Fruit fly (Drosophila melanogaster) whole organism, pupa: ENCODE results near the gene CG16953.

Experiments used
- CG15710 ChIP-seq: fragments of 200-800 bp; sonication (Bioruptor generic); optimal IDR thresholded peaks from 2 replicates; lab custom pipeline; 2018; ENCODE audit warnings: missing biosample characterization, mild to moderate bottlenecking, missing genetic modification characterization, moderate library complexity
- CG17806 ChIP-seq: fragments of 200-800 bp; sonication (Bioruptor generic); optimal IDR thresholded peaks from 2 replicates; lab custom pipeline; 2018; ENCODE audit warnings: missing biosample characterization, mild to moderate bottlenecking, missing genetic modification characterization, moderate library complexity
- CG8159 ChIP-seq: fragments of 200-800 bp; sonication (Bioruptor generic); optimal IDR thresholded peaks from 3 replicates; lab custom pipeline; 2018; ENCODE audit warnings: missing biosample characterization, mild to moderate bottlenecking, missing genetic modification characterization, moderate library complexity
- CG9948 ChIP-seq: fragments of 200-800 bp; sonication (Bioruptor generic); optimal IDR thresholded peaks from 2 replicates; lab custom pipeline; 2018; ENCODE audit warnings: missing biosample characterization, mild to moderate bottlenecking, missing genetic modification characterization, moderate library complexity
- EcR ChIP-seq: fragments of 200-800 bp; sonication (Bioruptor generic); optimal IDR thresholded peaks from 3 replicates; lab custom pipeline; 2019; ENCODE audit warnings: missing biosample characterization, missing genetic modification characterization, mild to moderate bottlenecking, moderate library complexity, missing genetic modification reagents
- Ets98B ChIP-seq: fragments of 200-800 bp; sonication (Bioruptor generic); IDR thresholded peaks from 2 replicates; pipeline ENCODE4 v1.3.6; 2022; ENCODE audit warnings: missing biosample characterization, missing genetic modification characterization
- Pif1A ChIP-seq: fragments of 200-800 bp; sonication (Bioruptor generic); optimal IDR thresholded peaks from 3 replicates; lab custom pipeline; 2016; ENCODE audit warnings: missing biosample characterization, missing genetic modification characterization
- Snoo ChIP-seq: fragments of 200-800 bp; sonication (Bioruptor generic); optimal IDR thresholded peaks from 3 replicates; lab custom pipeline; 2017; ENCODE audit warnings: missing biosample characterization, mild to moderate bottlenecking, missing genetic modification characterization, inconsistent platforms
- gl ChIP-seq: fragments of 200-800 bp; sonication (Bioruptor generic); optimal IDR thresholded peaks from 2 replicates; lab custom pipeline; 2018; ENCODE audit warnings: missing biosample characterization, mild to moderate bottlenecking, missing genetic modification characterization
- rn ChIP-seq: fragments of 200-800 bp; sonication (Bioruptor generic); IDR thresholded peaks from 2 replicates; pipeline ENCODE4 v1.3.6; 2022; ENCODE audit warnings: missing biosample characterization, missing genetic modification characterization

- no peak for TF ChIP-seq CG8159 (tag; lab: Kevin White, UChicago)
- TF ChIP-seq Ets98B (GFP tag; lab: Robert Waterston, UW) = peak; percentile 54; the same call in 1 of the 2 replicates
- peak; percentile 18 for TF ChIP-seq Snoo
- TF ChIP-seq CG9948 (tag; lab: Kevin White, UChicago) = no peak
- no peak for TF ChIP-seq gl (tag; lab: Kevin White, UChicago)
- no peak for TF ChIP-seq CG15710 (tag; lab: Kevin White, UChicago)
- TF ChIP-seq rn (GFP tag; lab: Robert Waterston, UW) = no peak
- TF ChIP-seq CG17806 (tag; lab: Kevin White, UChicago) = no peak
- TF ChIP-seq EcR = peak; percentile 54
- TF ChIP-seq Pif1A = peak; percentile 21
These were observed 20.1 kb downstream of the CG16953 start for dm6 chr3R:20565546-20565948.
